Worm (Caenorhabditis elegans) whole organism, L4/young adult: ENCODE data around the gene F58A3.4.

Experiments
- W03F9.2 ChIP-seq: fragments of 150-350 bp; optimal IDR thresholded peaks from 2 replicates; lab custom pipeline; 2014; ENCODE audit warnings: missing biosample characterization, missing genetic modification characterization
- dao-5 ChIP-seq: sonication (generic microtip); optimal IDR thresholded peaks from 2 replicates; lab custom pipeline; 2016; ENCODE audit warnings: missing genotype, missing genetic modification characterization, moderate library complexity, missing compliant biosample characterization
- him-1 ChIP-seq: sonication (generic microtip); optimal IDR thresholded peaks from 2 replicates; lab custom pipeline; 2016; ENCODE audit warnings: missing genotype, missing genetic modification reagents, missing genetic modification characterization, missing compliant biosample characterization

F58A3.4 gene

DNA sequence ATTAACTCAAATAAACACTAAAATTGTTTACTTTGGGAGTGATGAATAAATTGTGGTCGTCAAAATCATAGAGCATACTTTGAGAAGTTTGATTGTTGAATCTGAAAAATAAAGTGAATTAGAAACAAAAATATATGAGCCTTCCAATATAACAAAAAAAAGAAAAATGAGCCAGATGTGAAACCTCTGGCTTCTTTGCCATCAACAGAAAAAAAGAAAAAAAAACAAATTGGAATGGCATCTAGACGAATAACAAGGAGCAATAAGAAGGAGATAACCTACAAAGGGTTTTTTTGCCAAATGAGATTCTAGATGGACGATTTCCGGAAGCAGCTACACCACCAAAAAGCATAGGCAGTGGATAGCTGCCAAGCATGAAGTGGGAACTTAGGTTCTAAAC lies at the start of gene F58A3.4:
TSS of gene F58A3.4 (minus strand) at position 101 of the 400 bp plus-strand sequence.
- TF ChIP-seq W03F9.2 (tag; lab: Kevin White, UChicago) (no peak), dao-5 (tag; lab: Kevin White, UChicago) (no peak), him-1 (no peak)

DNA sequence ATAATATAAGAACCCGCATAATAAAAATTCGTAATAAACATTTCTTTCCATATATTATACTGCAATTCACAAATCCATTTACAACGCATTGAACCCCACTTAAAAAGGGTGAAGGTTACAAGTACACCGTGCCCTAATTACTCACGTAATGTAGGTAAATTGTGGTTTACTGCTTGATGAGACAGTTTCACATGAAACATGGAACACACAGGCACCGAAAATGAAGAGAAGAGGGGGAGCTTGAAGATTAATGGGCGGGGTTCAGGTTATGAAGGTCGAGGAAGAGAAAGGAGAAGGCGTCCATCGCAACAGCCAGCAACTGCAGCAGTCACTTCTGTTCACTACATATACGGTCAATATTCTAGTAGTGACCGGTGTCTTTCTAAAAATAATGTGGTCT lies 49.3 kb upstream of the F58A3.4 start, which contains the start of gene lpr-6:
TSS of gene lpr-6 (plus strand) at position 251 of the 400 bp plus-strand sequence.
- TF ChIP-seq dao-5 (tag; lab: Kevin White, UChicago) = no peak
- TF ChIP-seq him-1 = no peak
- no peak for TF ChIP-seq W03F9.2 (tag; lab: Kevin White, UChicago)

DNA sequence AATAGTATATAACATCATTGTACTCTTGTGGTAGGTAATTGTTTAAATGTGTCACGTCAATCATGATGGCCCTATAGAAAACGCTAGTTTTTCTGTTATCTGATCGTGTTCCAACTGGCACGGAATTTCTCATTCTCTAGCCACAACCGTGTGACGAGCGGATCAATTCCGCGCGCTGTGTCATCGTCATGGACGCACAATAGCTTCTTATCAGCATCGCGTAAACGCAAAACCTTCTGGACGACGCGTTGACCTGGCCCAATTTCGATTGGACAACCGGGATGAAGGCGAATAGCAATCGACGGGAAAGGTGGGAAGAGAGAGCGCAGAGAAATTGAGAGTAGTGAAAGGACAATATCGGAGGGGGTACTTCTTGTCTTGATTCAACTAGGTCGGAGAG lies 46.6 kb upstream of the F58A3.4 start, which contains the start of gene lpr-3:
TSS of gene lpr-3 (plus strand) at position 374 of the 400 bp plus-strand sequence.
- TF ChIP-seq him-1 (no peak), W03F9.2 (tag; lab: Kevin White, UChicago) (no peak), dao-5 (tag; lab: Kevin White, UChicago) (no peak)

DNA sequence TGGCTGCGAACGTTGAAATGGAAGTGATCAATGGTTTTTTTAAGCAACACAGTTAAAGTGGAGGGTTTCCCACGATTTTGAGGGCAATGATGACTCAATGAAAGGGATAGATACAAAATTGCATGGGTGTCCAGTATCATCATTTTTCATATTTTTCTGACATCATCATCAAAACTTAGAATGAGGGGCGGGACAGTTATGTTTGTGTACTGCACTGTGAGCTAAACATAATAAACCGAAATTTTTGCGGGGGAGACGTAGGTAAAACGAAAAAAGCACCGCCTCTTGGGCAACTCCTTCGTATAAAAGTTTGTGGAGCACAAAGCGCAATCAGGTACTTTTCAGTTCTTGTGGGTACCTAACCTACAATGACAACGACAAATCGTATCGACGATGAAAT lies 43.1 kb upstream of the F58A3.4 start, which contains the start of gene C09F12.2:
TSS of gene C09F12.2 (plus strand) at position 301 of the 400 bp plus-strand sequence.
- TF ChIP-seq W03F9.2 (tag; lab: Kevin White, UChicago) (no peak), dao-5 (tag; lab: Kevin White, UChicago) (no peak), him-1 (no peak)

DNA sequence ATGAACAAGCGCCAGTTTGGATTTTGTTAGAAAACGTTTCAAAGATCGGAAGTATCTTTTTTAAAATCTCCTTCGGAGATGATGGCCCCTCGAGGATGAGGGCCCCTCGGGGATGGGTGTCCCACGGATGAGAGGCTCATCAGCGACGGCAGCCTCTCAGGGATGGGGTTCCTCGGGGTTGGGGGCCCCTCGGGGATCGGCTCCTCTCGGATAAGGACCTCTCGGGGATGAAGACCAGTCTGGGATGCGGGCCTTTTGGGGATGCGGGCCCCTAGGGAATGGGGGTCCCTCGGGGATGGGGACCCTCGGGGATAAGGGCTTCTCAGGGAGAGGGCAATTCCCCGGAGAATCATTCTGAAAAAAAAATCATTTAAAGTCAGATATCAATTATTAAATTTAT lies 39.9 kb upstream of the F58A3.4 start:
- TF ChIP-seq him-1 = no peak
- TF ChIP-seq W03F9.2 (tag; lab: Kevin White, UChicago) = no peak
- no peak for TF ChIP-seq dao-5 (tag; lab: Kevin White, UChicago)

DNA sequence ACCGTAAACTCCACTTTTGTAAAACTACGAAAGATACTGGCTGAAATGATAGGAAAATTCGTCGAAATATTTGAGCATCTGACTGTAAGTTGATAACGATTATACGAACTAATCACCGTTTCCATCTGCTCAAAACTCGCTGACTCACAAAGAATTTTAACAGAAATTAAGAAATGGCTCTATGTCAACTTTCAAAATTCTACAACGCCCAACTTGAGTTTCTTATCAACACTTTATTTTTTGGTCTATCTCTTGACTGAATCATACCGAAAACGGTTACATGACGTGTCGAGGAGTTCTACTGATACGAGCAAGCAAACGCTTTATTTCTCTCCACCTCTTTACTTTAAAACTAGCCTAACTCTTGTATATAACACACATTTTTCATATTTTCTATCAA lies 36.7 kb upstream of the F58A3.4 start, which contains the start of gene clc-1:
TSS of gene clc-1 (plus strand) at position 264 of the 400 bp plus-strand sequence.
- TF ChIP-seq him-1 (no peak), W03F9.2 (tag; lab: Kevin White, UChicago) (no peak), dao-5 (tag; lab: Kevin White, UChicago) (no peak)

DNA sequence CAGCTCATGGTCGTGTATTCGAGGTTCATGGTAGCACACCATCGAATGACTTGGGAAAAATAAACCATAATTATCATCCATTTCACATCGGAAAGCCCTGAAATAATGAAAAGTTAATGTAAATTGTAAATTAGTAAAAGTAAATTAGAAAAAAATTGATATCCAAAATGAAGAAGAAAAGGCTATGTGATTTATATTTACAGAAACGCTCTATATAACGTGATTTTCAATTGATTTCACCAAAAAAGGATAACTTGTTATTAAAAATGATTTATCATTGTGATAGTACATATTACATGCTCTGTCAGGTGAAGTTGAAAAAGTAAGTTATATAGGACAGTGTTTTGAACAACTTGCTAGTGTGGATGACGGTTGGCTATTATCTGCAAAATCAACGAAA lies 32.3 kb upstream of the F58A3.4 start, which contains the start of gene C09F12.3:
TSS of gene C09F12.3 (minus strand) at position 101 of the 400 bp plus-strand sequence.
- no peak for TF ChIP-seq W03F9.2 (tag; lab: Kevin White, UChicago)
- no peak for TF ChIP-seq dao-5 (tag; lab: Kevin White, UChicago)

DNA sequence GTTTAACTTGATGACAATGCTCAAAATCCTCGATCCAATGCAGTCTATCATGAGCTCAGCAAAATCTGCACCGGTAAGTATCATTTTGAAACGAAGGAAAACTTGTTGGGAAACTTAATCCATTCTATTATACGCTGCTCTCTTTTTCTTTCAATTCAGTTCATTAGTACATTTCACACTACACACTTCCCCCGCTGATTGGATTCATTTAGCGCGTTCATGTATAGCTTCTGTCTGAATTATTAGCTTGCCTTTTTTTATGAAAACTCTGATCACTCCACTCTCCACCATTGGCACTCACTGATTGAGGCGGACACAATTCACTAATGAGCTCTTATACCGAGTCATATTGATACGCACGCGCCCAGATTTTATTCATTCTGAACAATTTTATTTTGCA lies 27.8 kb upstream of the F58A3.4 start:
- TF ChIP-seq W03F9.2 (tag; lab: Kevin White, UChicago) (no peak), dao-5 (tag; lab: Kevin White, UChicago) (no peak), him-1 (no peak)

DNA sequence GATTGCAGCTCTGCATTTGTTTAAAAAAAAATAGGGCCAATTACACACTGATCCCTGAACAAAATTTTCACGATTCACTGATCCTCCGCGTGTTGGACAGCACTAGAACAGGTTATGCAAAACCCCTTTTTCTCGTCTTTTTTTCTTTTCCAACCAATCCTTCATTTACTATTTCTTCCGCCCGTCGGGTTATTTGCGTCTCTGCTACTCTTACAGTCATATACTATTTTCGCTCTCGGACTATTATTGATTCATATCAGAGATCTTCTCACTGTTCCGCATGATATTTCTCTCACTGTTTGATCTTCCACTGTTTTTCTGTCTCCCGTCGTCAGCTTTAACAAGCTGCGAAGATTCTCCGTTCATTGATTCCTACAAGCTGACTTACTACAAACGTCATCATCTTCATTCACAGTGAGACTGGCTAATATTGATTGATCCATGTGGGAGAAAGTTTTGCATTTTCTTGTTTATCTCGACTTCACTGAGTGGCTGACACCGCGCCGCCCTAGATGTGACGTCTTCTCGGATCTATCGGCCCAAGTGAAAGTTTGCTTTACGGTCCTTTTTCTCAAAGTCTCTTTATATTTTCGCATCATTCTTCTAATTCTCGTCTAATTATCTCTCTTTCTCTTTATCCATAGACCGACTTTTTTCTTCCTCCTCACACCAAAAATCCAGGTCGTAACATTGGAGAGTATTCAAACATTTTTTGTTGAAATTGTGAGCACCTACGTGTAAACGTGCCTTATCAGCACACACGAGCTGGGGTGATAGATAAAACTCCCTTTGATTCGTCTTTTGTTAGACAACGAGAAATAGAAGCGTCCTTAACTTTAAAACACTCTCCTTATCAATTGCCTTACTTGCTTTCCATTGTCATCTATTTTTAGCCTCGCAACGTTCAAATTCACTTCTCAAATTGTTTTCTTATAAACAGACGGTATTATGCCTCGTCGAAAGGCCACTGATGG lies 25.9 kb upstream of the F58A3.4 start:
- no peak for TF ChIP-seq dao-5 (tag; lab: Kevin White, UChicago)
- no peak for TF ChIP-seq him-1
- no peak for TF ChIP-seq W03F9.2 (tag; lab: Kevin White, UChicago)

DNA sequence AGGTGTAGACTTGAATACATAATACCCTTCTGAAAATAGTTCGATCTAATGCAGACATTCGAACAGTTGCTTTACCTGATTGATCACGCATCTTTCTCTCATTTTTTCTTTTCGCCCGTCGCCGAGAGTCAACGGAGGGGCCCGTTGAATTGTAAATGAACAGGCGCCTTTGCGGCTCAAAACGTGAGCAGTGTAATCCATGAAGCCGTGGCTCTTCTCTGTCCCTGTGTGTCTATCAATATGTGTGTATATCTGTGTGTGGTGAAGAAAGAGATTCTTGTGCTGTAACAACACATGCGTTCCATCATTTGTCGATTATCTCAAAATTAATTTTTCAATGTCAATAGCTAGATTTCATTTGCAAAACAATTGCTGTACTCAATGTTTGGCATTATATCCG lies 25.1 kb upstream of the F58A3.4 start:
- TF ChIP-seq dao-5 (tag; lab: Kevin White, UChicago) (no peak), him-1 (no peak), W03F9.2 (tag; lab: Kevin White, UChicago) (no peak)

DNA sequence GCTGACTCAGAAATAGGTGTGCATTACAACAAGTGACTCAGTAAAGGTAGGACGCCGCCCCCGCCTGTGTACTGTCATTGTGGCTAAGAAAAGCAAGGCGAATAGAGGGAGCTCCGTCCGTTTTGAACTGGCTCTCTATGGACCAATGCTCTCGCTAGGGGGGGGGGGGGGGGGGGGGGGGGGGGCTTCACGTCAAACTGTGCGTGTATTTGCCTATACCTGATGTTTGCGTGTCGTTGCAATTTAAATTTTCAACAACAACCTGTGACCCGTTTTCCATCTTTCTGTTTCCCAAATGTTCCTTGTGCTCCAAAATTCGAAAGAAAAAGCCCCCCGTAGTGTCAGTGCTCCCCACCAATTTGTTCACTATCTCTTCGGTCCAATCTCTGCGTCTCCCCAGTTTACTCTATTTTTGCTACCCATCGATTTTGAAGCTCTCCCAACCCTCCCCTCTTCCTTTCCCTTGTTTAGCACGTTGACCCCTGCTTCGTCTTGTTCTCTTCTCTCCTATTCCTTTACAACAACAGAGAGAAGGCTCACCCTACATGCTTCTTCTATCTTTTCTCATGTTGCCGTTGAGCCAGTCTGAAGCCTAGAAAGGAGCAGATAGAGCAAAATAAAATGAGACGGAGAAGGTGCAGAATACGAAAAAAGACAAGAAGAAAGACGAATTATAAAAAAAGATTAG lies 24.1 kb upstream of the F58A3.4 start:
- no peak for TF ChIP-seq W03F9.2 (tag; lab: Kevin White, UChicago)
- no peak for TF ChIP-seq dao-5 (tag; lab: Kevin White, UChicago)
- TF ChIP-seq him-1 = peak; percentile 54

DNA sequence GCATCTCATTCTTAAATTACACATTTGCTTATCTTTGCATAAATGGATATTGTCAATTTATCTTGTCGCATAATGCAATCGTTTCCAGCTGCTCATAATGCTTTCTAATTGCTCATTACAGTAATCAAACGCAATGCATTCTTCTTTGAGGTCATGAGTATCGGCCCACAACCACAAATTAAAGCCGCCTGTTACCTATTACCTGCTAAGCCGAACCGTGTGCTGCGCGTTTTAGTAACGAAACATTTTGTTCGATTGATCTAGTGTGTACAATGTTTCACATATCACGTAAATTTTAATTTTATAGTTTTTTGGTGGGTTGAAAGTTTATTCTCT lies 23.5 kb upstream of the F58A3.4 start:
- TF ChIP-seq dao-5 (tag; lab: Kevin White, UChicago) (no peak), him-1 (no peak), W03F9.2 (tag; lab: Kevin White, UChicago) (no peak)

DNA sequence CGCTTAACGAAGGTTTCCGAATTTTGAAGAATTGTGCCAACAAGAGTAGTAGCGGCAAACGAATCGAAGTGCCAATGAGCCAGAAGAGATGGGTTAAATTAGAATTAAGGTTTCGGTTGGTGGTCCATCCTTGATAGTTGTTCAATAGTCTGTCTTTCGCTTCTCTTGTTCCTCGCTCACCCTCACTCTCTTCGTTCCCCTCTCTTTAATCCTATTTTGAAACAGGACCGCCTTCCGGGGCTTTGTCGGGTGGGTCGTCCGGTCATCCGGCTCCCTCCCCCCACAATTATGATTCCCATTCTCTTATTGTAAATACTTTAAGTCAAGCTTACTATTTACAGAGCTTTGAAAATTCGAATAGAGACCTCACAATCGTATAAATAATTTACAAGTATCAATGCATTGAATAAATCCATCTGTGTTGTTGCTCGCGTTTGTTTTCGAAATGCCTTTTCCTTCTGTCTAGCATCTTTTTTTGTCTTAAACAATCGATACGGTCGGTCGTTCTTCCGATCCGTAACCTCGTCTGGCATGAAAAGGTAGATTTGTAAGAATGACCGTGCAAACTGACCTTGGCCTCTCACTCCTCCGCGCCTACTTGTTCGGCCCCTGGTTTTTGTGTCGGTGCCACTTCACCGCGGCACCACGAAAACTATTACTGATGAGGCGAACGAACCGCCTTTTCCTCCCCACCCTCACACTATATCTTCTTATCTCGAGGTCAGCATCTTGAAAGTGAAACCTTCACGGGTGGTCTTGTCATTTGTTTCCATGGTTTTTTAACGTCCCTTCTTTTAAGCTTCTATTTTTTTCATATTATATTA lies 22.9 kb upstream of the F58A3.4 start:
- no peak for TF ChIP-seq dao-5 (tag; lab: Kevin White, UChicago)
- no peak for TF ChIP-seq him-1
- no peak for TF ChIP-seq W03F9.2 (tag; lab: Kevin White, UChicago)
